Worm (Caenorhabditis elegans) whole organism, L2 larva: ENCODE measurements around the gene B0302.4.

Experiments
- fos-1 ChIP-seq: fragments of 150-350 bp; optimal IDR thresholded peaks from 2 replicates; lab custom pipeline; 2014; ENCODE audit warnings: missing biosample characterization, missing genetic modification characterization
- lin-39 ChIP-seq: fragments of 150-350 bp; optimal IDR thresholded peaks from 2 replicates; lab custom pipeline; 2014; ENCODE audit warnings: missing biosample characterization, missing genetic modification reagents, missing genetic modification characterization
- unc-62 ChIP-seq: fragments of 150-350 bp; optimal IDR thresholded peaks from 2 replicates; lab custom pipeline; 2014; ENCODE audit warnings: missing biosample characterization, missing genetic modification reagents, missing genetic modification characterization

- no peak for TF ChIP-seq fos-1 (tag; lab: Kevin White, UChicago)
- TF ChIP-seq unc-62 (GFP tag; lab: Kevin White, UChicago), result no peak
- no peak for TF ChIP-seq lin-39 (tag; lab: Kevin White, UChicago)
Observed at ce11 chrX:17134427-17134826, 42.1 kb downstream of the B0302.4 start, which contains the start of gene K09E3.7.
